Fruit fly (Drosophila melanogaster): ENCODE data around the gene Tmc.

Gene Tmc

dm6 chr3L:9598688-9599087, 1.1 kb downstream of the Tmc start, which contains the start of gene CG3222:
Gene CG3222 (plus strand): TSS chr3L:9598988.
- no peak for TF ChIP-seq Myc (optimal IDR thresholded peaks at IDR 0.05)

dm6 chr3L:9601225-9601624, 3.7 kb downstream of the Tmc start, which contains the start of the genes CG3088 and CG3306:
Gene CG3088 (minus strand): TSS chr3L:9601325.
Gene CG3306 (plus strand): TSS chr3L:9601523.
- TF ChIP-seq CG32264 (GFP tag; optimal IDR thresholded peaks at IDR 0.05) (no peak), Sp1 (GFP tag; optimal IDR thresholded peaks at IDR 0.05) (no peak)

dm6 chr3L:9613960-9614588, 16.5 kb downstream of the Tmc start:
- TF ChIP-seq psq (GFP tag; optimal IDR thresholded peaks at IDR 0.05) (no peak), fru (GFP tag; optimal IDR thresholded peaks at IDR 0.05) (peak; percentile 46), HLH106 (tag; optimal IDR thresholded peaks at IDR 0.05) (peak; percentile 31), CG9705 (GFP tag; optimal IDR thresholded peaks at IDR 0.05) (peak; percentile 1), foxo (GFP tag; optimal IDR thresholded peaks at IDR 0.05) (peak in 1 of 2 experiments; percentile 35), Myc (optimal IDR thresholded peaks at IDR 0.05) (peak; percentile 11), sv (GFP tag; optimal IDR thresholded peaks at IDR 0.05) (no peak), dmrt93B (GFP tag; optimal IDR thresholded peaks at IDR 0.05) (peak; percentile 9)

- TF ChIP-seq ey (GFP tag; optimal IDR thresholded peaks at IDR 0.05) (no peak), N (GFP tag; optimal IDR thresholded peaks at IDR 0.05) (no peak), OdsH (GFP tag; optimal IDR thresholded peaks at IDR 0.05) (peak; percentile 22), usp (GFP tag; optimal IDR thresholded peaks at IDR 0.05) (no peak), Mio (GFP tag; optimal IDR thresholded peaks at IDR 0.05) (no peak), pan (optimal IDR thresholded peaks at IDR 0.05) (no peak), Hnf4 (GFP tag; optimal IDR thresholded peaks at IDR 0.05) (no peak), Jra (GFP tag; optimal IDR thresholded peaks at IDR 0.05) (no peak), Hr78 (GFP tag; optimal IDR thresholded peaks at IDR 0.05) (no peak), CG32264 (GFP tag; optimal IDR thresholded peaks at IDR 0.05) (no peak), CG9705 (GFP tag; optimal IDR thresholded peaks at IDR 0.05) (no peak), jim (GFP tag; optimal IDR thresholded peaks at IDR 0.05) (no peak), Dif (GFP tag; optimal IDR thresholded peaks at IDR 0.05; ENCODE audit: partially characterized antibody) (peak; percentile 69), brk (GFP tag; optimal IDR thresholded peaks at IDR 0.05) (no peak), Dfd (GFP tag; optimal IDR thresholded peaks at IDR 0.05) (no peak), tai (GFP tag; optimal IDR thresholded peaks at IDR 0.05) (no peak), dl (GFP tag; optimal IDR thresholded peaks at IDR 0.05; ENCODE audit: insufficient read depth in 1 of 2, partially characterized antibody in 2 of 2) (peak; percentile 72 to 76), Hr83 (GFP tag; optimal IDR thresholded peaks at IDR 0.05; ENCODE audit: poor library complexity, severe bottlenecking) (peak; percentile 47), HLH106 (tag; optimal IDR thresholded peaks at IDR 0.05) (no peak), psq (GFP tag; optimal IDR thresholded peaks at IDR 0.05) (peak; percentile 31), h (GFP tag; optimal IDR thresholded peaks at IDR 0.05) (peak; percentile 4), CrebA (GFP tag; optimal IDR thresholded peaks at IDR 0.05; ENCODE audit: borderline replicate concordance) (peak; percentile 19), sv (GFP tag; optimal IDR thresholded peaks at IDR 0.05) (no peak), Abd-B (GFP tag; optimal IDR thresholded peaks at IDR 0.05) (no peak), br (GFP tag; optimal IDR thresholded peaks at IDR 0.05) (no peak), Rel (GFP tag; optimal IDR thresholded peaks at IDR 0.05) (no peak), Rel (tag; optimal IDR thresholded peaks at IDR 0.05) (peak; percentile 20), dmrt93B (GFP tag; optimal IDR thresholded peaks at IDR 0.05) (no peak), sage (GFP tag; optimal IDR thresholded peaks at IDR 0.05) (no peak), rgr (GFP tag; optimal IDR thresholded peaks at IDR 0.05) (peak; percentile 34), Vsx2 (GFP tag; optimal IDR thresholded peaks at IDR 0.05; ENCODE audit: partially characterized antibody) (no peak), lola (GFP tag; optimal IDR thresholded peaks at IDR 0.05) (no peak), GATAd (GFP tag; optimal IDR thresholded peaks at IDR 0.05) (no peak), fru (GFP tag; optimal IDR thresholded peaks at IDR 0.05) (no peak), foxo (GFP tag; optimal IDR thresholded peaks at IDR 0.05) (peak in 1 of 2 experiments; percentile 24), dsf (GFP tag; optimal IDR thresholded peaks at IDR 0.05; ENCODE audit: borderline replicate concordance) (no peak)
These were observed 17.3 kb downstream of the Tmc start, which contains the start of gene LanB2 for dm6 chr3L:9614589-9615442. Gene LanB2 (plus strand): TSS chr3L:9614914.
